Worm (Caenorhabditis elegans) whole organism, L4 larva: ENCODE measurements around the gene ugt-14.
A peak's percentile ranks its signal among the peaks of the same experiment; 100 is the strongest.
"Not testable (repeated sequence)": the region's sequence is repeated elsewhere in the genome, so short reads cannot be mapped to it uniquely, and the experiment has no call there.

Experiments used
- F44E2.7 ChIP-seq: fragments of 200-800 bp; sonication (Bioruptor generic); IDR thresholded peaks from 2 replicates; pipeline ENCODE4 v2.1.2; 2022; ENCODE audit warnings: missing genetic modification characterization, missing compliant biosample characterization
- Y105C5A.15 ChIP-seq: fragments of 200-800 bp; sonication (Bioruptor generic); IDR thresholded peaks from 2 replicates; pipeline ENCODE4 v1.3.6; 2022; ENCODE audit warnings: missing genetic modification characterization, missing compliant biosample characterization
- aha-1 ChIP-seq: fragments of 150-350 bp; peaks from one replicate; lab custom pipeline; 2014; ENCODE audit warnings: missing biosample characterization, missing genetic modification characterization
- ceh-20 ChIP-seq: fragments of 200-800 bp; sonication (Bioruptor generic); IDR thresholded peaks from 2 replicates; pipeline ENCODE4 v1.3.6; 2022; ENCODE audit warnings: missing genetic modification reagents, missing genetic modification characterization, missing compliant biosample characterization
- ceh-44 ChIP-seq: fragments of 200-800 bp; sonication (Bioruptor generic); IDR thresholded peaks from 2 replicates; pipeline ENCODE4 v1.3.6; 2022; ENCODE audit warnings: missing genetic modification reagents, missing genetic modification characterization, missing compliant biosample characterization
- ces-1 ChIP-seq: fragments of 150-350 bp; sonication (generic microtip); optimal IDR thresholded peaks from 4 replicates; lab custom pipeline; 2014; ENCODE audit warnings: missing biosample characterization, missing genetic modification reagents, missing genetic modification characterization
- cey-2 ChIP-seq: sonication (generic microtip); optimal IDR thresholded peaks from 3 replicates; lab custom pipeline; 2017; ENCODE audit warnings: missing genetic modification characterization, mild to moderate bottlenecking, missing compliant biosample characterization, antibody characterized with exemption, borderline replicate concordance; ENCODE audit not compliant: insufficient read depth
- daf-16 ChIP-seq, 3 experiments: sonication (generic microtip); optimal IDR thresholded peaks; 2 replicates each; lab custom pipeline; 2016 to 2017; ENCODE audit warnings: missing genetic modification characterization in 3 of 3, missing genetic modification reagents in 3 of 3, mild to moderate bottlenecking in 2 of 3, missing compliant biosample characterization in 2 of 3, missing biosample characterization in 1 of 3, moderate library complexity in 1 of 3
- daf-19 ChIP-seq: fragments of 200-800 bp; sonication (Bioruptor generic); conservative IDR thresholded peaks from 2 replicates; pipeline ENCODE4 v1.3.6; 2022; ENCODE audit warnings: missing genetic modification characterization, missing compliant biosample characterization
- daf-8 ChIP-seq: fragments of 200-800 bp; sonication (Bioruptor generic); IDR thresholded peaks from 2 replicates; pipeline ENCODE4 v1.3.6; 2022; ENCODE audit warnings: missing genetic modification characterization, missing compliant biosample characterization
- dmd-6 ChIP-seq: fragments of 200-800 bp; sonication (Bioruptor generic); IDR thresholded peaks from 2 replicates; pipeline ENCODE4 v1.3.6; 2022; ENCODE audit warnings: missing genetic modification reagents, missing genetic modification characterization, missing compliant biosample characterization
- dmd-8 ChIP-seq: fragments of 200-800 bp; sonication (Bioruptor generic); IDR thresholded peaks from 2 replicates; pipeline ENCODE4 v1.3.6; 2022; ENCODE audit warnings: missing genetic modification characterization, missing compliant biosample characterization
- dpl-1 ChIP-seq: fragments of 150-350 bp; optimal IDR thresholded peaks from 2 replicates; lab custom pipeline; 2014; ENCODE audit warnings: missing biosample characterization, missing genetic modification reagents, missing genetic modification characterization
- egl-27 ChIP-seq: sonication (generic microtip); optimal IDR thresholded peaks from 3 replicates; lab custom pipeline; 2017; ENCODE audit warnings: missing biosample characterization, missing genetic modification reagents, missing genetic modification characterization
- fkh-10 ChIP-seq: fragments of 150-350 bp; optimal IDR thresholded peaks from 2 replicates; lab custom pipeline; 2014; ENCODE audit warnings: missing biosample characterization, missing genetic modification reagents, missing genetic modification characterization
- hlh-11 ChIP-seq: fragments of 200-800 bp; sonication (Bioruptor generic); optimal IDR thresholded peaks from 2 replicates; lab custom pipeline; 2018; ENCODE audit warnings: mild to moderate bottlenecking, missing genetic modification characterization, missing compliant biosample characterization
- hlh-30 ChIP-seq: sonication (generic microtip); optimal IDR thresholded peaks from 2 replicates; lab custom pipeline; 2017; ENCODE audit warnings: antibody characterized with exemption, mild to moderate bottlenecking, missing genetic modification characterization, missing compliant biosample characterization; ENCODE audit not compliant: insufficient read depth
- lin-38 ChIP-seq: fragments of 200-800 bp; sonication (Bioruptor generic); IDR thresholded peaks from 2 replicates; pipeline ENCODE4 v1.3.6; 2022; ENCODE audit warnings: missing genetic modification reagents, missing genetic modification characterization, missing compliant biosample characterization
- lsy-2 ChIP-seq, 2 experiments: fragments of 150-350 bp in 1 of 2; sonication (generic microtip) in 1 of 2; optimal IDR thresholded peaks; 2 replicates each; lab custom pipeline; 2014 to 2017; ENCODE audit warnings: missing biosample characterization in 2 of 2, missing genetic modification characterization in 2 of 2
- madf-5 ChIP-seq, 2 experiments: fragments of 200-800 bp; sonication (Bioruptor generic); IDR thresholded peaks; 2 replicates each; pipeline ENCODE4 v1.3.6; 2022; ENCODE audit warnings: missing compliant biosample characterization in 2 of 2, missing genetic modification characterization in 2 of 2
- mdl-1 ChIP-seq, 2 experiments: fragments of 150-350 bp in 1 of 2; sonication (generic microtip) in 1 of 2; optimal IDR thresholded peaks; 2 replicates each; lab custom pipeline; 2014 to 2017; ENCODE audit warnings: missing biosample characterization in 2 of 2, missing genetic modification characterization in 2 of 2
- mep-1 ChIP-seq: fragments of 150-350 bp; sonication (generic microtip); optimal IDR thresholded peaks from 3 replicates; lab custom pipeline; 2014; ENCODE audit warnings: missing biosample characterization, missing genetic modification characterization
- mes-2 ChIP-seq: sonication (generic microtip); optimal IDR thresholded peaks from 2 replicates; lab custom pipeline; 2016; ENCODE audit warnings: missing genotype, mild to moderate bottlenecking, missing genetic modification characterization, missing compliant biosample characterization; ENCODE audit not compliant: poor library complexity, severe bottlenecking
- mxl-2 ChIP-seq: fragments of 200-800 bp; sonication (Bioruptor generic); conservative IDR thresholded peaks from 2 replicates; pipeline ENCODE4 v1.3.6; 2022; ENCODE audit warnings: missing genetic modification reagents, missing genetic modification characterization, missing compliant biosample characterization
- mxl-3 ChIP-seq: fragments of 200-800 bp; sonication (Bioruptor generic); optimal IDR thresholded peaks from 2 replicates; lab custom pipeline; 2018; ENCODE audit warnings: mild to moderate bottlenecking, missing genetic modification characterization, missing compliant biosample characterization
- nhr-10 ChIP-seq: fragments of 150-350 bp; optimal IDR thresholded peaks from 2 replicates; lab custom pipeline; 2014; ENCODE audit warnings: missing biosample characterization, missing genetic modification characterization
- nhr-102 ChIP-seq: sonication (generic microtip); optimal IDR thresholded peaks from 2 replicates; lab custom pipeline; 2016; ENCODE audit warnings: mild to moderate bottlenecking, missing genetic modification characterization, moderate library complexity, missing compliant biosample characterization
- nhr-111 ChIP-seq: fragments of 200-800 bp; sonication (Bioruptor generic); optimal IDR thresholded peaks from 2 replicates; lab custom pipeline; 2018; ENCODE audit warnings: mild to moderate bottlenecking, missing genetic modification characterization, missing compliant biosample characterization
- nhr-237 ChIP-seq: sonication (generic microtip); optimal IDR thresholded peaks from 2 replicates; lab custom pipeline; 2017; ENCODE audit warnings: missing biosample characterization, missing genetic modification characterization
- nhr-25 ChIP-seq: sonication (generic microtip); optimal IDR thresholded peaks from 2 replicates; lab custom pipeline; 2017; ENCODE audit warnings: missing genetic modification characterization, mild to moderate bottlenecking, missing compliant biosample characterization, antibody characterized with exemption, moderate library complexity, borderline replicate concordance; ENCODE audit not compliant: insufficient read depth
- nhr-28 ChIP-seq: fragments of 150-350 bp; optimal IDR thresholded peaks from 2 replicates; lab custom pipeline; 2014; ENCODE audit warnings: missing biosample characterization, missing genetic modification characterization
- nhr-48 ChIP-seq: sonication (generic microtip); optimal IDR thresholded peaks from 2 replicates; lab custom pipeline; 2016; ENCODE audit warnings: mild to moderate bottlenecking, missing genetic modification characterization, missing compliant biosample characterization
- php-3 ChIP-seq: fragments of 200-800 bp; sonication (Bioruptor generic); IDR thresholded peaks from 2 replicates; pipeline ENCODE4 v1.3.6; 2022; ENCODE audit warnings: missing genetic modification reagents, missing genetic modification characterization, missing compliant biosample characterization
- sdz-12 ChIP-seq: fragments of 200-800 bp; sonication (Bioruptor generic); optimal IDR thresholded peaks from 2 replicates; lab custom pipeline; 2018; ENCODE audit warnings: mild to moderate bottlenecking, missing genetic modification characterization, missing compliant biosample characterization
- unc-39 ChIP-seq: sonication (generic microtip); optimal IDR thresholded peaks from 2 replicates; lab custom pipeline; 2017; ENCODE audit warnings: missing biosample characterization, missing genetic modification characterization
- unc-62 ChIP-seq, 3 experiments: fragments of 150-350 bp in 1 of 3; sonication (generic microtip); optimal IDR thresholded peaks in 2 of 3; peaks in 1 of 3; 1 replicate in 1 of 3; 2 replicates in 2 of 3; lab custom pipeline; 2014 to 2017; ENCODE audit warnings: missing biosample characterization in 3 of 3, missing genetic modification characterization in 3 of 3, missing genetic modification reagents in 3 of 3, missing genotype in 1 of 3
- vab-7 ChIP-seq: fragments of 200-800 bp; sonication (Bioruptor generic); IDR thresholded peaks from 2 replicates; pipeline ENCODE4 v1.3.6; 2022; ENCODE audit warnings: missing genetic modification reagents, missing genetic modification characterization, missing compliant biosample characterization
- zip-2 ChIP-seq: fragments of 150-350 bp; optimal IDR thresholded peaks from 2 replicates; lab custom pipeline; 2014; ENCODE audit warnings: missing biosample characterization, missing genetic modification characterization
- ztf-11 ChIP-seq: fragments of 150-350 bp; optimal IDR thresholded peaks from 2 replicates; lab custom pipeline; 2014; ENCODE audit warnings: missing biosample characterization, missing genetic modification characterization
- ztf-7 ChIP-seq: fragments of 150-350 bp; optimal IDR thresholded peaks from 2 replicates; lab custom pipeline; 2014; ENCODE audit warnings: missing biosample characterization, missing genetic modification characterization

ugt-14 gene

DNA sequence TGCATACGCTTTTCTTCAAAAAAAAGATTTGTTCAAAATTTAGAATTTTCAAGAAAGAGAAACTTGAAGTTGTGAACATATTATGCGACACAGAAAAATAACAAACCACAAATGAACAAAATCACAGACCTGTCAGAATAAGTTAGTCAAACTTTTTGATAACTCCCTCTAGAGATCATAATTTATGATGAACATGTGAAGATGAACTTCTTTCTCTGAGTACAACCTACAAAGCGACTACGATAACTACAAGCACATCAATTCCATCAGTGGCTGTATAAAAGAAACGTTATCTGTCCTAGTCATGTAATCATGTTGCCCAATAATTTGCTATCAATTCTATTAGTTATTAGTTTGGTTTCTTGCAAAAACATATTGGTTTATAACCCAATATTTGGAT lies 10.3 kb upstream of the ugt-14 start, which contains the start of gene ugt-9 (continued):
- TF ChIP-seq sdz-12 (GFP tag; lab: Kevin White, UChicago) (no peak), ztf-11 (no peak), mxl-2 (no peak), madf-5 (GFP tag; IDR thresholded peaks at IDR 0.05; lab: Robert Waterston, UW) (no peak), F44E2.7 (no peak), dpl-1 (no peak)

DNA sequence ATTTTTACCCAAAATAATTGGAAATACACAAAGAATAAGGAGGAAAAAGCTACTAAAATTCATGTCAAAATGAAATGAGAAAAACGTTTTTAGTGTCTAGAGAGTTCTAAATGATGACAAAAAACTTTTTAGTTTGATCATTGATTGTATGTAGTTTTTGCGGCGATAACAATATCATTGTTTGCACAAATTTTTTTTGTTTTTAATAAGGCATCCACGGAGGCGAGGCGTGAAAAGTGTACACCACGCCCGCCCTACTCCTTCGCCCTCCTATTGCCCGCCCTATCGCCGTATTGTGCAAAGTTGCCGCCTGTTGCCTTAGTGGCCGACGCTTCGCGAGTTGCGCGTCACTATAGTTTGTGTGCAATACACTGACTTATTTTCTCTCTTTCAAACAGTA lies 6.0 kb upstream of the ugt-14 start, which contains the start of gene ugt-10:
TSS of gene ugt-10 (minus strand) at position 101 of the 400 bp plus-strand sequence.
- peak in 1 of 2 experiments; percentile 75 for TF ChIP-seq unc-62 (GFP tag; optimal IDR thresholded peaks at IDR 0.05 in 1 of 2; lab: Kevin White, UChicago)
- not testable (repeated sequence) for TF ChIP-seq unc-62 (tag; optimal IDR thresholded peaks at IDR 0.05; lab: Kevin White, UChicago)

DNA sequence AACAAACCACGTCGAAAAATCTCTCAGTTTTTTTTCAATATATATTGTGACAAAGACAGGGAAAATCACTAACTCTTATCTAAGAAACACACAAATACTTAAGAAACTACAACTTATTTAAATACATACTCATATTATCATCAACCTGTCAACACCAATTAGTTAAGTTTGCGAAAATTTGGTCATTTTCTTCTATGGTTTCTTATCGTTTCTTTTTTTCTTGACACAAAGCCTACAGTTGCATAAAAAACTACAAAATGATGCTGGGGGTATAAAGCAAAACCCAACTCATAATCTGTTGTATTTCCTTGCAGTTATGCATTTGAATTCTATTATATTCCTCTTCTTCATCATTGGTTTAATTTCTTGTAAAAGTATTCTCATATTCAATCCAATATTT lies 5.0 kb upstream of the ugt-14 start, which contains the start of gene ugt-67:
TSS of gene ugt-67 (plus strand) at position 301 of the 400 bp plus-strand sequence.
- TF ChIP-seq daf-19 (no peak), nhr-28 (tag; lab: Kevin White, UChicago) (peak; percentile 7)

DNA sequence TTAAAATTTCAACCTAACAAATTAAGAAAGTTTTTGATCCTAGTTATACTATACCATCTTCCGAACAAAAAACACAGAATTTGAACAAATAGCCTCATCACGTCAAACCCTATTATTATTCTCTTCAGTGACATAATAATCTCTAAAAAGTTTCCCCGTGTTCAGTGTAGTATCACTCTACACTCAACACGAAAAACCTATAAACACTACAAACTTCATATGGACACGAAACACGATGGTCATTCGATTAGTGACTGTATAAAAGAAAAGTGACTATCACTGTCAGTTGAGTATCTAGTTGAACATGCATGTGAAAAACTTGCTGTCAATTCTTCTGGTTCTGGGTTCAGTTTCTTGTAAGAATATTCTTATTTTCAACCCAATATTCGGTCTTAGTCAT lies 2.4 kb upstream of the ugt-14 start, which contains the start of gene ugt-8:
TSS of gene ugt-8 (plus strand) at position 235 of the 400 bp plus-strand sequence.
- TF ChIP-seq mdl-1 (tag; optimal IDR thresholded peaks at IDR 0.05; lab: Kevin White, UChicago) (peak in 1 of 2 experiments; percentile 0), nhr-28 (tag; lab: Kevin White, UChicago) (peak; percentile 100), ceh-44 (no peak)

DNA sequence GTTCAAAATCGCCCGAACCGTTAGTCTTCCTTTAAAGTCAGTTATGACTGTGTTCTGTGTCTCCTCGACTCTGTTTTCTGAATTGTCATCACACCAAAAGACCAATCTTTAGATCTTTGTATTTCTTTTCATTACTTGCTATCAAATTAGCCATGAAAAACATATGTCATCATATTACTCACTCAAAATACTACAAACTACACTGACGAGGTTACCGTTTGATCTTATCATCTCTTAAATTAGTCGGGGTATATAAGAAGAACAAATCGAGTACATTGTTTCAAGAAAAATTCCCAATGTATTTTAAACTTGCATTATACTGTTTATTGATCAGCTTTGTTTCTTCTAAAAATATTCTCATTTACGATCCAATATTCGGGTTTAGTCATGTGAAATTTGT lies 2.5 kb downstream of the ugt-14 start, which contains the start of gene ugt-13:
TSS of gene ugt-13 (plus strand) at position 294 of the 400 bp plus-strand sequence.
- no peak for TF ChIP-seq madf-5 (GFP tag; IDR thresholded peaks at IDR 0.05; lab: Robert Waterston, UW)
- no peak for TF ChIP-seq ces-1 (GFP tag; lab: Kevin White, UChicago)
- no peak for TF ChIP-seq nhr-10 (tag; lab: Kevin White, UChicago)
- TF ChIP-seq lsy-2 (tag; optimal IDR thresholded peaks at IDR 0.05; lab: Kevin White, UChicago) = peak in 1 of 2 experiments; percentile 28
- TF ChIP-seq nhr-28 (tag; lab: Kevin White, UChicago) = peak; percentile 94
- TF ChIP-seq hlh-30 (tag; lab: Kevin White, UChicago) = peak; percentile 9
- TF ChIP-seq mep-1 = peak; percentile 61
- TF ChIP-seq nhr-102 = peak; percentile 33
- no peak for TF ChIP-seq Y105C5A.15 (GFP tag; lab: Robert Waterston, UW)
- TF ChIP-seq ztf-7 (tag; lab: Kevin White, UChicago) = peak; percentile 97
- no peak for TF ChIP-seq nhr-237 (tag; lab: Kevin White, UChicago)
- TF ChIP-seq dmd-6 (GFP tag; lab: Robert Waterston, UW) = no peak
- TF ChIP-seq zip-2 (tag; lab: Kevin White, UChicago) = no peak
- no peak for TF ChIP-seq unc-39
- TF ChIP-seq daf-16 (GFP tag; optimal IDR thresholded peaks at IDR 0.05; lab: Kevin White, UChicago) = no peak
- TF ChIP-seq daf-16 (tag; optimal IDR thresholded peaks at IDR 0.05; lab: Kevin White, UChicago) = no peak
- TF ChIP-seq cey-2 (tag; lab: Kevin White, UChicago) = peak; percentile 47
- no peak for TF ChIP-seq dmd-8 (GFP tag; lab: Robert Waterston, UW)
- no peak for TF ChIP-seq daf-19
- peak; percentile 39 for TF ChIP-seq nhr-48 (tag; lab: Kevin White, UChicago)
- TF ChIP-seq aha-1 (tag; lab: Kevin White, UChicago) = peak; percentile 73
- no peak for TF ChIP-seq mes-2 (tag; lab: Kevin White, UChicago)
- TF ChIP-seq daf-8 (GFP tag; lab: Robert Waterston, UW) = no peak

DNA sequence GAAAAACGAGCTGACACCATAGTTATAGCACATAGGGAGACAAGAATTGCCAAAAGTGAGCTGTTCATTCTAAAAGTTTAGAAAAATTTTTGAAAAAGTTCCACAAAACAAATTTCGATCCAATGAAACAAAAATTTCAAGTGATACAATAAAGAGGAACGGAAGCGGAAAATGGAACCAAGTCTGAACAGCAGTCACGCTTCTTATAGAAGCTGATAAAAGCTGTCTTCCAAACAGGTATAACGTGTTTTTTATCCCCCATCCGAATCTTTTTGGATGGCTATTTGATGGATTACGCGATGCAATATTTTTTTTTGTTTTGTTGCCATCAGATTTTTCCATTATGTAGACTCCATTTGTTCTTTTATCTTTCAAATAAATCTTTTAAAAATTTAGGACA lies 6.3 kb downstream of the ugt-14 start, which contains the start of gene H23N18.5:
TSS of gene H23N18.5 (minus strand) at position 69 of the 400 bp plus-strand sequence.
- no peak for TF ChIP-seq vab-7 (GFP tag; lab: Robert Waterston, UW)
- no peak for TF ChIP-seq nhr-25 (tag; lab: Kevin White, UChicago)
- TF ChIP-seq mep-1 = no peak
- TF ChIP-seq nhr-111 (GFP tag; lab: Kevin White, UChicago) = no peak
- TF ChIP-seq nhr-237 (tag; lab: Kevin White, UChicago) = no peak
- TF ChIP-seq egl-27 = no peak
- TF ChIP-seq fkh-10 (GFP tag; lab: Kevin White, UChicago) = no peak
- peak; percentile 19 for TF ChIP-seq nhr-48 (tag; lab: Kevin White, UChicago)
- TF ChIP-seq hlh-11 (tag; lab: Kevin White, UChicago) = peak; percentile 16
- TF ChIP-seq ceh-44 = no peak
- TF ChIP-seq lin-38 (GFP tag; lab: Robert Waterston, UW) = no peak
- TF ChIP-seq nhr-28 (tag; lab: Kevin White, UChicago) = peak; percentile 43
- no peak for TF ChIP-seq ceh-20
- TF ChIP-seq php-3 (GFP tag; lab: Robert Waterston, UW) = no peak
- no peak for TF ChIP-seq mxl-3 (GFP tag; lab: Kevin White, UChicago)
